Fruit fly (Drosophila melanogaster) S2 (cell line): ENCODE results near the gene CG4537.

Source experiments
- CG8478 ChIP-seq: fragments of >200 bp; optimal IDR thresholded peaks from 2 replicates; lab custom pipeline; 2018
- CTCF ChIP-seq, 2 experiments: fragments of >200 bp; optimal IDR thresholded peaks; 2 replicates each; lab custom pipeline; 2018

DNA sequence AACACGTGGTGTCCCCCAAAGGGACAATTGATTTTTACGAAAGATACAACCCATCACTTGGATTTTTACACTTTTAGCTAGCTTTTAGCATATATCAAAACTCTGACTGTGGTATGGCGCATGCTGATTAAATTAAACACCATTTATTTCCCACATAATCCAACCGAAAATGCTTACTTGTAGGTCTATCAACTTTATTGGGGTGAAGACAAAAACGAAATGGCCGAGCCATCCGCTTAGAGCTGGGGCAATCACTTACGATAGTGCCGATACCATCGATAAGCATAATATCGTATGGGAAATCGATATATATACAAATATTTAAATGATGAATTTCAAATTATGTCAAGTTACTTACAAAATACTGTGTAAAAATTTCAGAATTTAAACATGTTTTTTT is 6.6 kb downstream of the CG4537 start, which contains the start of gene RpS2:
- TF ChIP-seq CG8478 (lab: Kevin White, UChicago) (no peak), CTCF (optimal IDR thresholded peaks at IDR 0.05; lab: Kevin White, UChicago) (peak in 1 of 2 experiments; percentile 33)
